Worm (Caenorhabditis elegans): ENCODE results near the gene Y39B6A.69.

The Y39B6A.69 gene

ce11 chrV:19107065-19107464, 45.2 kb downstream of the Y39B6A.69 start:
- no peak for TF ChIP-seq ets-4 (GFP tag; optimal IDR thresholded peaks at IDR 0.05)
- TF ChIP-seq hlh-26 (GFP tag; conservative IDR thresholded peaks at IDR 0.05), result no peak
